Worm (Caenorhabditis elegans): Measurements from ENCODE around the gene spp-9.
A peak's percentile ranks its signal among the peaks of the same experiment; 100 is the strongest.

The spp-9 gene

DNA sequence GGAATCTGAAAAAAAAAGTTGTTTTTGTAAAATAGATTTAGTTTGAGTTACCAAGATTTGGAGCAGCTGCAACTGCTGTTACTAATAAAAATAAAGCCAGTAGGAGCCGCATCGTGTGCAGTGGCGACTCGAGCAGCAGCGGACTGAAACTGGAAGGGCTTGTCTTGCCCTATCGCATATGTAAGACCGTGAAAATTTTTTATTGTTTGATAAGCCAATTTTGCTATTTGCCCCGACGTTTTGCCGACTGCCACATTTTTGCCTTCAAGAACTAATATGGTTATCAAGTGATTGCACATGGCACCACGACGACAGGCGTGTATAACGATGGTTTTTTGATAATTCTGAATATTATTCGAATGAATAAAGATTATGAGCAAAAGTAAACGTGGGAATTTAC lies 12.2 kb downstream of the spp-9 start, which contains the start of gene T25C12.3 (continued):
- no peak for TF ChIP-seq lin-13 (GFP tag; optimal IDR thresholded peaks at IDR 0.05)
- no peak for TF ChIP-seq F44E2.7 (GFP tag; IDR thresholded peaks at IDR 0.05)
- no peak for TF ChIP-seq F26F4.8 (GFP tag; conservative IDR thresholded peaks at IDR 0.05)
- no peak for TF ChIP-seq fos-1 (tag; optimal IDR thresholded peaks at IDR 0.05)
- no peak for TF ChIP-seq hmg-1.1 (GFP tag; IDR thresholded peaks at IDR 0.05)
- no peak for TF ChIP-seq saeg-2 (GFP tag; IDR thresholded peaks at IDR 0.05)
- no peak for TF ChIP-seq F49E8.2 (tag; optimal IDR thresholded peaks at IDR 0.05; ENCODE audit: borderline replicate concordance)
- TF ChIP-seq hif-1 (tag; optimal IDR thresholded peaks at IDR 0.05) = no peak
- no peak for TF ChIP-seq nhr-76 (tag; optimal IDR thresholded peaks at IDR 0.05)
- TF ChIP-seq spr-3 (GFP tag; optimal IDR thresholded peaks at IDR 0.05) = no peak
- TF ChIP-seq hlh-30 (tag; optimal IDR thresholded peaks at IDR 0.05; ENCODE audit: insufficient read depth) = no peak
- no peak for TF ChIP-seq attf-4 (tag; optimal IDR thresholded peaks at IDR 0.05)
- peak; percentile 47 for TF ChIP-seq nhr-28 (tag; optimal IDR thresholded peaks at IDR 0.05)
- no peak for TF ChIP-seq ztf-11 (tag; optimal IDR thresholded peaks at IDR 0.05)
- TF ChIP-seq daf-19 (GFP tag; conservative IDR thresholded peaks at IDR 0.05) = no peak
- no peak for TF ChIP-seq ctbp-1 (GFP tag; IDR thresholded peaks at IDR 0.05)
- TF ChIP-seq nhr-10 (tag; optimal IDR thresholded peaks at IDR 0.05) = no peak
- no peak for TF ChIP-seq mep-1 (tag; optimal IDR thresholded peaks at IDR 0.05)
- no peak for TF ChIP-seq duxl-1 (tag; optimal IDR thresholded peaks at IDR 0.05; ENCODE audit: poor library complexity)
- TF ChIP-seq vab-7 (GFP tag; IDR thresholded peaks at IDR 0.05) = no peak
- TF ChIP-seq unc-130 (GFP tag; optimal IDR thresholded peaks at IDR 0.05) = no peak
- TF ChIP-seq tra-1 (GFP tag; IDR thresholded peaks at IDR 0.05) = peak; percentile 43
- no peak for TF ChIP-seq lin-15B (tag; optimal IDR thresholded peaks at IDR 0.05)
- TF ChIP-seq ceh-20 (GFP tag; IDR thresholded peaks at IDR 0.05) = no peak
- no peak for TF ChIP-seq zfp-2 (tag; optimal IDR thresholded peaks at IDR 0.05)
- TF ChIP-seq pqm-1 (tag; optimal IDR thresholded peaks at IDR 0.05) = peak; percentile 82
- TF ChIP-seq Y105C5A.15 (GFP tag; IDR thresholded peaks at IDR 0.05) = no peak
- no peak for TF ChIP-seq ceh-32 (tag; optimal IDR thresholded peaks at IDR 0.05; ENCODE audit: poor library complexity)
- no peak for TF ChIP-seq F37D6.2 (tag; optimal IDR thresholded peaks at IDR 0.05)
- TF ChIP-seq D1046.2 (GFP tag; IDR thresholded peaks at IDR 0.05) = no peak
- peak; percentile 50 for TF ChIP-seq mxl-3 (GFP tag; optimal IDR thresholded peaks at IDR 0.05)
- TF ChIP-seq lim-7 (GFP tag; IDR thresholded peaks at IDR 0.05) = no peak
- peak; percentile 40 for TF ChIP-seq dve-1 (tag; optimal IDR thresholded peaks at IDR 0.05; ENCODE audit: insufficient read depth)
- TF ChIP-seq hlh-11 (tag; optimal IDR thresholded peaks at IDR 0.05) = peak; percentile 51
- peak in 1 of 2 experiments; percentile 72 for TF ChIP-seq unc-62 (GFP tag; optimal IDR thresholded peaks at IDR 0.05 in 1 of 2)
- TF ChIP-seq unc-62 (tag; optimal IDR thresholded peaks at IDR 0.05) = no peak
- TF ChIP-seq skn-1 (tag; optimal IDR thresholded peaks at IDR 0.05) = no peak
- TF ChIP-seq ama-1 (optimal IDR thresholded peaks at IDR 0.05) = no peak
- TF ChIP-seq madf-9 (GFP tag; conservative IDR thresholded peaks at IDR 0.05) = no peak
- no peak for TF ChIP-seq F10B5.3 (tag; optimal IDR thresholded peaks at IDR 0.05)
- no peak for TF ChIP-seq nhr-111 (GFP tag; optimal IDR thresholded peaks at IDR 0.05)
- no peak for TF ChIP-seq ces-1 (GFP tag; optimal IDR thresholded peaks at IDR 0.05)
- no peak for TF ChIP-seq zfp-3 (GFP tag; conservative IDR thresholded peaks at IDR 0.05)
- no peak for TF ChIP-seq nhr-102 (tag; optimal IDR thresholded peaks at IDR 0.05)

- no peak for TF ChIP-seq nhr-111 (GFP tag; optimal IDR thresholded peaks at IDR 0.05)
- TF ChIP-seq ztf-7 (tag; optimal IDR thresholded peaks at IDR 0.05) = no peak
- TF ChIP-seq php-3 (GFP tag; IDR thresholded peaks at IDR 0.05) = 0 out of 2 replicates have a peak, but pooled peaks have one; percentile 23
- no peak for TF ChIP-seq lin-29 (GFP tag; IDR thresholded peaks at IDR 0.05)
- TF ChIP-seq nhr-41 (GFP tag; IDR thresholded peaks at IDR 0.05) = no peak
- no peak for TF ChIP-seq nhr-6 (tag; optimal IDR thresholded peaks at IDR 0.05)
- no peak for TF ChIP-seq spr-1 (tag; optimal IDR thresholded peaks at IDR 0.05)
- TF ChIP-seq F37D6.2 (tag; optimal IDR thresholded peaks at IDR 0.05) = no peak
- no peak for TF ChIP-seq hif-1 (tag; optimal IDR thresholded peaks at IDR 0.05)
- no peak for TF ChIP-seq hlh-30 (tag; optimal IDR thresholded peaks at IDR 0.05; ENCODE audit: insufficient read depth)
- TF ChIP-seq mxl-2 (GFP tag; conservative IDR thresholded peaks at IDR 0.05) = no peak
- no peak for TF ChIP-seq aly-2 (tag; optimal IDR thresholded peaks at IDR 0.05)
- peak; percentile 39 for TF ChIP-seq dve-1 (tag; optimal IDR thresholded peaks at IDR 0.05; ENCODE audit: insufficient read depth)
- TF ChIP-seq daf-16 (GFP tag; optimal IDR thresholded peaks at IDR 0.05) = no peak
- peak; percentile 60 for TF ChIP-seq daf-16 (tag; optimal IDR thresholded peaks at IDR 0.05)
- no peak for TF ChIP-seq duxl-1 (tag; optimal IDR thresholded peaks at IDR 0.05; ENCODE audit: poor library complexity)
These were observed 13.0 kb downstream of the spp-9 start for ce11 chrX:11500589-11500988.

Data from whole organism, L4 larva.